Worm (Caenorhabditis elegans) whole organism, L3 larva: Measurements from ENCODE around the gene Y45F3A.4.
A peak's percentile ranks its signal among the peaks of the same experiment; 100 is the strongest.

Experiments
- R02D3.7 ChIP-seq: fragments of 150-350 bp; optimal IDR thresholded peaks from 2 replicates; lab custom pipeline; 2014; ENCODE audit warnings: missing biosample characterization, missing genetic modification characterization
- ZK546.5 ChIP-seq: sonication (generic microtip); optimal IDR thresholded peaks from 2 replicates; lab custom pipeline; 2017; ENCODE audit warnings: missing biosample characterization, missing genetic modification characterization
- aly-2 ChIP-seq: fragments of 150-350 bp; optimal IDR thresholded peaks from 2 replicates; lab custom pipeline; 2014; ENCODE audit warnings: missing biosample characterization, missing genetic modification characterization
- ama-1 ChIP-seq: fragments of 150-350 bp; optimal IDR thresholded peaks from 2 replicates; lab custom pipeline; 2018
- ceh-16 ChIP-seq: sonication (generic microtip); optimal IDR thresholded peaks from 2 replicates; lab custom pipeline; 2017; ENCODE audit warnings: missing biosample characterization, missing genetic modification characterization
- ceh-28 ChIP-seq: fragments of 150-350 bp; optimal IDR thresholded peaks from 2 replicates; lab custom pipeline; 2014; ENCODE audit warnings: missing biosample characterization, missing genetic modification reagents, missing genetic modification characterization
- ceh-82 ChIP-seq: fragments of 150-350 bp; optimal IDR thresholded peaks from 2 replicates; lab custom pipeline; 2014; ENCODE audit warnings: missing biosample characterization, missing genetic modification characterization
- ceh-9 ChIP-seq: sonication (generic microtip); optimal IDR thresholded peaks from 2 replicates; lab custom pipeline; 2018; ENCODE audit warnings: missing biosample characterization, missing genetic modification characterization
- daf-12 ChIP-seq: fragments of 150-350 bp; optimal IDR thresholded peaks from 2 replicates; lab custom pipeline; 2014; ENCODE audit warnings: missing biosample characterization, missing genetic modification reagents, missing genetic modification characterization
- egl-27 ChIP-seq: sonication (generic microtip); optimal IDR thresholded peaks from 4 replicates; lab custom pipeline; 2017; ENCODE audit warnings: missing biosample characterization, missing genetic modification reagents, missing genetic modification characterization
- elt-1 ChIP-seq: fragments of 150-350 bp; optimal IDR thresholded peaks from 2 replicates; lab custom pipeline; 2014; ENCODE audit warnings: missing biosample characterization, missing genetic modification characterization
- elt-3 ChIP-seq, 3 experiments: fragments of 150-350 bp in 1 of 3; sonication (generic microtip) in 2 of 3; optimal IDR thresholded peaks; 2 replicates in 2 of 3; 4 replicates in 1 of 3; lab custom pipeline; 2014 to 2017; ENCODE audit warnings: missing biosample characterization in 3 of 3, missing genetic modification characterization in 3 of 3
- eor-1 ChIP-seq, 2 experiments: fragments of 150-350 bp; optimal IDR thresholded peaks; 2 replicates each; lab custom pipeline; 2014 to 2018; ENCODE audit warnings: missing biosample characterization in 2 of 2, missing genetic modification characterization in 2 of 2
- fkh-10 ChIP-seq: sonication (generic microtip); optimal IDR thresholded peaks from 2 replicates; lab custom pipeline; 2017; ENCODE audit warnings: missing biosample characterization, missing genetic modification reagents, missing genetic modification characterization
- fkh-2 ChIP-seq: fragments of 150-350 bp; optimal IDR thresholded peaks from 2 replicates; lab custom pipeline; 2014; ENCODE audit warnings: missing biosample characterization, missing genetic modification reagents, missing genetic modification characterization
- fos-1 ChIP-seq: fragments of 150-350 bp; optimal IDR thresholded peaks from 2 replicates; lab custom pipeline; 2014; ENCODE audit warnings: missing biosample characterization, missing genetic modification characterization
- hmg-11 ChIP-seq: sonication (generic microtip); optimal IDR thresholded peaks from 2 replicates; lab custom pipeline; 2016; ENCODE audit warnings: missing genetic modification characterization, missing compliant biosample characterization
- jun-1 ChIP-seq: fragments of 150-350 bp; optimal IDR thresholded peaks from 2 replicates; lab custom pipeline; 2014; ENCODE audit warnings: missing biosample characterization, missing genetic modification reagents, missing genetic modification characterization
- lin-15B ChIP-seq: fragments of 150-350 bp; optimal IDR thresholded peaks from 2 replicates; lab custom pipeline; 2014; ENCODE audit warnings: missing biosample characterization, missing genetic modification characterization
- lin-39 ChIP-seq: fragments of 150-350 bp; optimal IDR thresholded peaks from 2 replicates; lab custom pipeline; 2018; ENCODE audit warnings: missing biosample characterization, missing genetic modification reagents, missing genetic modification characterization
- mdl-1 ChIP-seq: fragments of 150-350 bp; optimal IDR thresholded peaks from 2 replicates; lab custom pipeline; 2014; ENCODE audit warnings: missing biosample characterization, missing genetic modification characterization
- mml-1 ChIP-seq: fragments of 150-350 bp; sonication (generic microtip); optimal IDR thresholded peaks from 3 replicates; lab custom pipeline; 2014; ENCODE audit warnings: missing biosample characterization, missing genetic modification characterization
- nfya-1 ChIP-seq: sonication (generic microtip); optimal IDR thresholded peaks from 2 replicates; lab custom pipeline; 2017; ENCODE audit warnings: missing genetic modification characterization, mild to moderate bottlenecking, missing compliant biosample characterization, antibody characterized with exemption, moderate library complexity; ENCODE audit not compliant: insufficient read depth
- nhr-11 ChIP-seq: fragments of 150-350 bp; optimal IDR thresholded peaks from 2 replicates; lab custom pipeline; 2014; ENCODE audit warnings: missing biosample characterization, missing genetic modification characterization
- nhr-12 ChIP-seq: fragments of 150-350 bp; optimal IDR thresholded peaks from 2 replicates; lab custom pipeline; 2014; ENCODE audit warnings: missing biosample characterization, missing genetic modification characterization
- nhr-23 ChIP-seq: fragments of 150-350 bp; optimal IDR thresholded peaks from 2 replicates; lab custom pipeline; 2014; ENCODE audit warnings: missing biosample characterization, missing genetic modification reagents, missing genetic modification characterization
- nhr-237 ChIP-seq: fragments of 150-350 bp; optimal IDR thresholded peaks from 2 replicates; lab custom pipeline; 2014; ENCODE audit warnings: missing biosample characterization, missing genetic modification characterization
- nhr-25 ChIP-seq: sonication (generic microtip); optimal IDR thresholded peaks from 2 replicates; lab custom pipeline; 2017; ENCODE audit warnings: missing biosample characterization, missing genetic modification characterization
- nhr-28 ChIP-seq: fragments of 150-350 bp; optimal IDR thresholded peaks from 2 replicates; lab custom pipeline; 2014; ENCODE audit warnings: missing biosample characterization, missing genetic modification characterization
- nhr-43 ChIP-seq: sonication (generic microtip); optimal IDR thresholded peaks from 2 replicates; lab custom pipeline; 2016; ENCODE audit warnings: mild to moderate bottlenecking, missing genetic modification characterization, missing compliant biosample characterization; ENCODE audit not compliant: poor library complexity, severe bottlenecking
- nhr-67 ChIP-seq: fragments of 150-350 bp; optimal IDR thresholded peaks from 2 replicates; lab custom pipeline; 2014; ENCODE audit warnings: missing biosample characterization, missing genetic modification characterization
- nhr-76 ChIP-seq: fragments of 150-350 bp; sonication (generic microtip); optimal IDR thresholded peaks from 5 replicates; lab custom pipeline; 2014; ENCODE audit warnings: missing biosample characterization, missing genetic modification characterization
- nhr-77 ChIP-seq: fragments of 150-350 bp; optimal IDR thresholded peaks from 2 replicates; lab custom pipeline; 2014; ENCODE audit warnings: missing biosample characterization, missing genetic modification characterization
- pha-4 ChIP-seq: fragments of 150-350 bp; optimal IDR thresholded peaks from 2 replicates; lab custom pipeline; 2014; ENCODE audit warnings: missing biosample characterization, missing genetic modification reagents, missing genetic modification characterization
- pqm-1 ChIP-seq: fragments of 150-350 bp; optimal IDR thresholded peaks from 2 replicates; lab custom pipeline; 2017; ENCODE audit warnings: missing biosample characterization, missing genetic modification characterization, inconsistent platforms
- sea-2 ChIP-seq: fragments of 150-350 bp; sonication (generic microtip); optimal IDR thresholded peaks from 4 replicates; lab custom pipeline; 2014; ENCODE audit warnings: missing biosample characterization, missing genetic modification reagents, missing genetic modification characterization
- skn-1 ChIP-seq: fragments of 150-350 bp; optimal IDR thresholded peaks from 2 replicates; lab custom pipeline; 2014; ENCODE audit warnings: missing biosample characterization, missing genetic modification characterization
- snpc-4 ChIP-seq: fragments of 150-350 bp; optimal IDR thresholded peaks from 2 replicates; lab custom pipeline; 2014; ENCODE audit warnings: missing biosample characterization, missing genetic modification characterization
- tbx-2 ChIP-seq: sonication (generic microtip); optimal IDR thresholded peaks from 2 replicates; lab custom pipeline; 2016; ENCODE audit warnings: mild to moderate bottlenecking, missing genetic modification characterization, missing compliant biosample characterization
- unc-39 ChIP-seq: sonication (generic microtip); optimal IDR thresholded peaks from 4 replicates; lab custom pipeline; 2017; ENCODE audit warnings: missing biosample characterization, missing genetic modification characterization
- unc-62 ChIP-seq: fragments of 150-350 bp; sonication (generic microtip); optimal IDR thresholded peaks from 4 replicates; lab custom pipeline; 2014; ENCODE audit warnings: missing biosample characterization, missing genetic modification reagents, missing genetic modification characterization
- zag-1 ChIP-seq: fragments of 150-350 bp; optimal IDR thresholded peaks from 2 replicates; lab custom pipeline; 2014; ENCODE audit warnings: missing biosample characterization, missing genetic modification characterization
- ztf-11 ChIP-seq: fragments of 150-350 bp; optimal IDR thresholded peaks from 2 replicates; lab custom pipeline; 2014; ENCODE audit warnings: missing biosample characterization, missing genetic modification characterization
- ztf-4 ChIP-seq: fragments of 150-350 bp; optimal IDR thresholded peaks from 2 replicates; lab custom pipeline; 2014; ENCODE audit warnings: missing biosample characterization, missing genetic modification characterization

Gene Y45F3A.4

DNA sequence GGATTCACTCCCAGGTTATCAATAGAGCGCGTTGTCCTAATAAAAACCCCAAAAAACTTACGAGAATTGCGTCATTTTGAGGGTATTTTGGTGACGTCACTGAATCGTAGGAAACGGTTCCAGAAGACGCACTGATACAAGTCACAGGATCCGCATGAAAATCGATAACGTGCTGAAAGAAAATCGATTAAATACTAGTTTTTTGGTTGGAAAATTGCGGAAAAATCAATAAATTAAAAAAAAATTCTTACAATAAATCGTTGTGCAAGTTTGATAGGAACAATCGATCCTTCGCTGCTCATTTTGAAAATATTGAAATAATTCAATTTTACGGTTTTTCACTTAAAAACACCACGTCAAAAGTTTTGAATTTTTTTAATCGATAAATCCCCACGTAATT is 28.0 kb upstream of the Y45F3A.4 start, which contains the start of gene Y39A1A.2:
Gene Y39A1A.2, minus strand, starts transcription at position 319 of the 400 bp plus-strand sequence.
- TF ChIP-seq nhr-12 (tag; lab: Kevin White, UChicago): no peak
- peak; percentile 58 for TF ChIP-seq ceh-28 (tag; lab: Kevin White, UChicago)
- TF ChIP-seq aly-2 (tag; lab: Kevin White, UChicago): no peak

DNA sequence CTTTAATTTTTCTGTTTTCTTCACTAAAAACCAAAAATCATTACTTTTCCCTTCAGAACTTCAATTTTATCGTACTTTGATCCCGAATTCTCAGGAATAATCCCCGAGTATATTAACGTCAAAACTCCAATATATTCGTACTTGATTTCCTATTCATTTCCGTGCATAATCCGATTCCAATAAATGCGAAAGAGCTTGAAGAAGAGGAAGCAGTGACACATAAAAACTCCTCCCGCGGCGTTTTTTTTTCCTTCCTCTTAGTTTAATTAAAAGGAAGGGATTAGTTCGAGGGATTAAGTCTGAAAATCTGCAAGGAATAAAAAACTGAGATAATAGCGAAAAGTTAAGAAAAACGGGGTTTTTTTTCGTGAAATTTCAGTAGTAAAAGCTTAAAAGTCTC is 25.7 kb upstream of the Y45F3A.4 start:
- TF ChIP-seq nhr-67 (tag; lab: Kevin White, UChicago) (no peak), nhr-11 (tag; lab: Kevin White, UChicago) (peak; percentile 38), ZK546.5 (tag; lab: Kevin White, UChicago) (no peak), eor-1 (tag; optimal IDR thresholded peaks at IDR 0.05; lab: Kevin White, UChicago) (no peak)

DNA sequence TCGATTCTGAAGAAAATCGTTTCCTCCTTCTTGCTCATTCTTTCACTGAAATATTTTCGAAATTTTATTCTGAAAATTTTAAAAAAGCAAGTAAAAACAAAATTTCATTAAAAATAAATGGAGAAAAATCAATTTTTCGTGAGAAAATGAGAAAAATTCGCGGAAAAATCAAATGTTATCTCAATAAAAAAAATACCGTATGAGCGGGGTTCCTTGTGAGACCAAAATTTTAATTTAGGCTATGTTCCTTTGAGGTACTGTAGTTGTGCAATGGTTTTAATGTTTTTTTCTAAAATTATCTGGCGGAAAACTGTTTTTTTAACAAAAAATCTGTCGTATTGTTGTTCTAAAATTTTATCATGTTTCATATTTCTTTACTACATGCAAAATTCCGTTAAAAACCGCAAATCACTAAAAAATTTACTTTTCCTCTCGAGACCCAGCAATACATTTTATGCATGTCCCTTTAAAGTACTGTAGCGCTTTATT is 25.0 kb upstream of the Y45F3A.4 start, which contains the start of gene epg-6:
Gene epg-6, minus strand, starts transcription at position 51 of the 489 bp plus-strand sequence.
- no peak for TF ChIP-seq ceh-16
- no peak for TF ChIP-seq aly-2 (tag; lab: Kevin White, UChicago)
- no peak for TF ChIP-seq nfya-1 (tag; lab: Kevin White, UChicago)
- TF ChIP-seq unc-39 (tag; lab: Kevin White, UChicago): no peak
- no peak for TF ChIP-seq ama-1 (lab: Kevin White, UChicago)
- TF ChIP-seq sea-2: no peak
- TF ChIP-seq egl-27 (tag; lab: Kevin White, UChicago): no peak
- no peak for TF ChIP-seq nhr-237 (tag; lab: Kevin White, UChicago)
- TF ChIP-seq snpc-4 (tag; lab: Kevin White, UChicago): no peak
- no peak for TF ChIP-seq fos-1 (tag; lab: Kevin White, UChicago)
- no peak for TF ChIP-seq ztf-11 (tag; lab: Kevin White, UChicago)
- TF ChIP-seq tbx-2 (tag; lab: Kevin White, UChicago): no peak
- no peak for TF ChIP-seq nhr-77 (tag; lab: Kevin White, UChicago)
- TF ChIP-seq nhr-28: no peak
- TF ChIP-seq elt-3 (tag; optimal IDR thresholded peaks at IDR 0.05; lab: Kevin White, UChicago): no peak
- no peak for TF ChIP-seq nhr-67 (tag; lab: Kevin White, UChicago)
- TF ChIP-seq unc-62 (GFP tag; lab: Kevin White, UChicago): no peak
- TF ChIP-seq, all 47 proteins: peak for 0

DNA sequence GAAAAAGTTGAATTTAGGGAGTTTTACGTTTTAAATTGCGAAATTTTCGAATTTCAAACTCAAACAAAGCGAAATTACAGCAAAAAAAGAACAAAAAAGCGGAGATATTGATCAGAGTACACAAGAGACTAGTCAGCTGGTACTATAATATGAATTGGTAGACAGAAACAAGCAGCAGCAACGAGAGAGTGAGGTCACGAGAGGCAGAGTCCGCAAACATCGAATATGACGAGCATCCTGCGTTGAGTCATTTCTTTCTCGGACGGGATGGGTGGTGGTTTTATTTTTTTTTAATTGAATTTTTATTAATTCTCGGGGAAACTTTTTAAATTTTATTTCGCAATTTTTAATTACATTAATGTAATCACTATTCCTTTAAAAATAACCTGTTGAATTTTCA is 24.5 kb upstream of the Y45F3A.4 start:
- TF ChIP-seq nhr-25 (tag; lab: Kevin White, UChicago) (peak; percentile 64), ZK546.5 (tag; lab: Kevin White, UChicago) (no peak), ceh-9 (tag; lab: Kevin White, UChicago) (no peak), ama-1 (lab: Kevin White, UChicago) (peak; percentile 36), jun-1 (peak; percentile 53), nhr-43 (peak; percentile 43), nhr-12 (tag; lab: Kevin White, UChicago) (no peak), nhr-28 (no peak), nhr-23 (peak; percentile 72), ztf-4 (no peak), ztf-11 (tag; lab: Kevin White, UChicago) (no peak), skn-1 (tag; lab: Kevin White, UChicago) (no peak), egl-27 (tag; lab: Kevin White, UChicago) (no peak), daf-12 (no peak), elt-1 (no peak), unc-62 (GFP tag; lab: Kevin White, UChicago) (no peak), pha-4 (tag; lab: Kevin White, UChicago) (peak; percentile 93), nhr-76 (tag; lab: Kevin White, UChicago) (no peak), fos-1 (tag; lab: Kevin White, UChicago) (peak; percentile 24), nhr-11 (tag; lab: Kevin White, UChicago) (no peak), lin-39 (tag; lab: Kevin White, UChicago) (peak; percentile 61), mdl-1 (tag; lab: Kevin White, UChicago) (no peak), lin-15B (tag; lab: Kevin White, UChicago) (peak; percentile 78), unc-39 (tag; lab: Kevin White, UChicago) (no peak), eor-1 (tag; optimal IDR thresholded peaks at IDR 0.05; lab: Kevin White, UChicago) (no peak), snpc-4 (tag; lab: Kevin White, UChicago) (peak; percentile 71), fkh-2 (tag; lab: Kevin White, UChicago) (no peak), ceh-16 (no peak), mml-1 (no peak), elt-3 (tag; optimal IDR thresholded peaks at IDR 0.05; lab: Kevin White, UChicago) (no peak), nhr-67 (tag; lab: Kevin White, UChicago) (no peak), pqm-1 (tag; lab: Kevin White, UChicago) (peak; percentile 11), nhr-77 (tag; lab: Kevin White, UChicago) (no peak), sea-2 (peak; percentile 67), ceh-28 (tag; lab: Kevin White, UChicago) (peak; percentile 38), zag-1 (no peak), aly-2 (tag; lab: Kevin White, UChicago) (no peak), ceh-82 (tag; lab: Kevin White, UChicago) (no peak), tbx-2 (tag; lab: Kevin White, UChicago) (no peak), R02D3.7 (tag; lab: Kevin White, UChicago) (no peak), hmg-11 (tag; lab: Kevin White, UChicago) (peak; percentile 69), fkh-10 (GFP tag; lab: Kevin White, UChicago) (no peak), nfya-1 (tag; lab: Kevin White, UChicago) (peak; percentile 77)
